Worm (Caenorhabditis elegans): Measurements from ENCODE around the gene cyp-33B1.

DNA sequence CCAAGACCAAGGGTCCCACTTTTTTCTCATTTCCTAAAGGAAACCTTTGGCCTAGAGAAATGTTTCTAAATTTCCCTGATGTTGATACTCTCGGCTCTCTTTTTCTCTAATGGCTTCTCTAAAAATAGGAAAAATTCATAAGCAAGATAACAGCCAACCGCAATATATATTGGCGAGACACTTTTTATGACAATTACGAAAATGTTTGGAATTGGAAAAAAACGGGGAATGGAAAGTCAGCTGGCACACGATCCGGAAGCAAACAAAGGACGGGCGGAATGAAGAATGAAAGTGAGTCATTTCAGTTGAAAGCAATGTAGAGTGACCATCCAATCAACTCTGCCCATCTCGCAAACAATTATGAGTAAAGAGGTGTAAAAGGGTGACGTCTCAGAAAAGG lies 40.3 kb downstream of the cyp-33B1 start:
- no peak for TF ChIP-seq aly-2 (tag; optimal IDR thresholded peaks at IDR 0.05)
- TF ChIP-seq ztf-11 (tag; optimal IDR thresholded peaks at IDR 0.05), result no peak
- TF ChIP-seq crh-2 (tag; optimal IDR thresholded peaks at IDR 0.05), result peak; percentile 21
- no peak for TF ChIP-seq lin-39 (tag; optimal IDR thresholded peaks at IDR 0.05)
- no peak for TF ChIP-seq R02D3.7 (tag; optimal IDR thresholded peaks at IDR 0.05)
- TF ChIP-seq elt-1 (tag; optimal IDR thresholded peaks at IDR 0.05), result no peak
- no peak for TF ChIP-seq alr-1 (tag; optimal IDR thresholded peaks at IDR 0.05)
- TF ChIP-seq lin-13 (GFP tag; optimal IDR thresholded peaks at IDR 0.05), result no peak
- TF ChIP-seq skn-1 (tag; optimal IDR thresholded peaks at IDR 0.05), result no peak
- TF ChIP-seq ztf-4 (tag; optimal IDR thresholded peaks at IDR 0.05), result no peak
- TF ChIP-seq snpc-4 (tag; optimal IDR thresholded peaks at IDR 0.05), result no peak
- TF ChIP-seq nhr-77 (tag; optimal IDR thresholded peaks at IDR 0.05), result no peak
- TF ChIP-seq nhr-25 (tag; optimal IDR thresholded peaks at IDR 0.05), result no peak
- TF ChIP-seq mdl-1 (tag; optimal IDR thresholded peaks at IDR 0.05), result no peak

Data from whole organism, L2 larva.